Worm (Caenorhabditis elegans) whole organism, L2 larva: ENCODE results near the gene E02C12.10.

ENCODE experiments used
- C34F6.9 ChIP-seq: fragments of 150-350 bp; optimal IDR thresholded peaks from 2 replicates; lab custom pipeline; 2014; ENCODE audit warnings: missing biosample characterization, missing genetic modification characterization
- F13H6.1 ChIP-seq: sonication (generic microtip); optimal IDR thresholded peaks from 2 replicates; lab custom pipeline; 2016; ENCODE audit warnings: missing genetic modification characterization, missing compliant biosample characterization
- R02D3.7 ChIP-seq: fragments of 150-350 bp; optimal IDR thresholded peaks from 2 replicates; lab custom pipeline; 2014; ENCODE audit warnings: missing biosample characterization, missing genetic modification characterization
- Y55F3AM.14 ChIP-seq: fragments of 200-800 bp; sonication (Bioruptor generic); optimal IDR thresholded peaks from 2 replicates; lab custom pipeline; 2018; ENCODE audit warnings: mild to moderate bottlenecking, missing genetic modification characterization, missing compliant biosample characterization
- ZK546.5 ChIP-seq: sonication (generic microtip); optimal IDR thresholded peaks from 2 replicates; lab custom pipeline; 2017; ENCODE audit warnings: missing biosample characterization, missing genetic modification characterization
- alr-1 ChIP-seq: fragments of 150-350 bp; optimal IDR thresholded peaks from 2 replicates; lab custom pipeline; 2014; ENCODE audit warnings: missing biosample characterization, missing genetic modification characterization
- aly-2 ChIP-seq: fragments of 150-350 bp; optimal IDR thresholded peaks from 2 replicates; lab custom pipeline; 2014; ENCODE audit warnings: missing biosample characterization, missing genetic modification characterization
- ama-1 ChIP-seq: fragments of 150-350 bp; optimal IDR thresholded peaks from 2 replicates; lab custom pipeline; 2018; ENCODE audit warnings: inconsistent platforms
- blmp-1 ChIP-seq: sonication (generic microtip); optimal IDR thresholded peaks from 2 replicates; lab custom pipeline; 2017; ENCODE audit warnings: missing genetic modification characterization, mild to moderate bottlenecking, missing compliant biosample characterization, antibody characterized with exemption, moderate library complexity; ENCODE audit not compliant: insufficient read depth
- ceh-16 ChIP-seq: fragments of 150-350 bp; optimal IDR thresholded peaks from 2 replicates; lab custom pipeline; 2014; ENCODE audit warnings: missing biosample characterization, missing genetic modification characterization
- ceh-82 ChIP-seq: fragments of 150-350 bp; optimal IDR thresholded peaks from 2 replicates; lab custom pipeline; 2014; ENCODE audit warnings: missing biosample characterization, missing genetic modification characterization
- crh-2 ChIP-seq: sonication (generic microtip); optimal IDR thresholded peaks from 2 replicates; lab custom pipeline; 2017; ENCODE audit warnings: missing biosample characterization, missing genetic modification characterization
- dmd-4 ChIP-seq: sonication (generic microtip); optimal IDR thresholded peaks from 2 replicates; lab custom pipeline; 2017; ENCODE audit warnings: missing biosample characterization, missing genetic modification characterization
- egl-27 ChIP-seq: sonication (generic microtip); optimal IDR thresholded peaks from 3 replicates; lab custom pipeline; 2017; ENCODE audit warnings: missing biosample characterization, missing genetic modification reagents, missing genetic modification characterization
- elt-1 ChIP-seq: fragments of 150-350 bp; optimal IDR thresholded peaks from 2 replicates; lab custom pipeline; 2014; ENCODE audit warnings: missing biosample characterization, missing genetic modification characterization
- fos-1 ChIP-seq: fragments of 150-350 bp; optimal IDR thresholded peaks from 2 replicates; lab custom pipeline; 2014; ENCODE audit warnings: missing biosample characterization, missing genetic modification characterization
- gmeb-1 ChIP-seq: fragments of 150-350 bp; optimal IDR thresholded peaks from 2 replicates; lab custom pipeline; 2014; ENCODE audit warnings: missing biosample characterization, missing genetic modification characterization
- lin-11 ChIP-seq: fragments of 150-350 bp; sonication (generic microtip); optimal IDR thresholded peaks from 2 replicates; lab custom pipeline; 2014; ENCODE audit warnings: missing biosample characterization, missing genetic modification characterization, inconsistent platforms, mixed read lengths
- lin-13 ChIP-seq: fragments of 150-350 bp; optimal IDR thresholded peaks from 2 replicates; lab custom pipeline; 2014; ENCODE audit warnings: missing biosample characterization, missing genetic modification reagents, missing genetic modification characterization
- lin-39 ChIP-seq: fragments of 150-350 bp; optimal IDR thresholded peaks from 2 replicates; lab custom pipeline; 2014; ENCODE audit warnings: missing biosample characterization, missing genetic modification reagents, missing genetic modification characterization
- lsy-2 ChIP-seq, 2 experiments: fragments of 150-350 bp in 1 of 2; sonication (generic microtip) in 1 of 2; optimal IDR thresholded peaks; 2 replicates each; lab custom pipeline; 2014 to 2017; ENCODE audit warnings: missing biosample characterization in 2 of 2, missing genetic modification characterization in 2 of 2
- mab-5 ChIP-seq: fragments of 150-350 bp; optimal IDR thresholded peaks from 2 replicates; lab custom pipeline; 2014; ENCODE audit warnings: missing biosample characterization, missing genetic modification characterization
- mbf-1 ChIP-seq: sonication (generic microtip); optimal IDR thresholded peaks from 2 replicates; lab custom pipeline; 2017; ENCODE audit warnings: missing biosample characterization, missing genetic modification characterization
- mdl-1 ChIP-seq, 2 experiments: fragments of 150-350 bp in 1 of 2; sonication (generic microtip) in 1 of 2; optimal IDR thresholded peaks; 2 replicates each; lab custom pipeline; 2017; ENCODE audit warnings: missing biosample characterization in 2 of 2, missing genetic modification characterization in 2 of 2
- nhr-10 ChIP-seq: sonication (generic microtip); optimal IDR thresholded peaks from 2 replicates; lab custom pipeline; 2017; ENCODE audit warnings: missing biosample characterization, missing genetic modification characterization
- nhr-11 ChIP-seq: fragments of 150-350 bp; optimal IDR thresholded peaks from 2 replicates; lab custom pipeline; 2014; ENCODE audit warnings: missing biosample characterization, missing genetic modification characterization
- nhr-12 ChIP-seq: fragments of 150-350 bp; optimal IDR thresholded peaks from 2 replicates; lab custom pipeline; 2014; ENCODE audit warnings: missing biosample characterization, missing genetic modification characterization
- nhr-129 ChIP-seq: fragments of 150-350 bp; optimal IDR thresholded peaks from 2 replicates; lab custom pipeline; 2014; ENCODE audit warnings: missing biosample characterization, missing genetic modification characterization
- nhr-21 ChIP-seq: fragments of 150-350 bp; optimal IDR thresholded peaks from 2 replicates; lab custom pipeline; 2014; ENCODE audit warnings: missing biosample characterization, missing genetic modification characterization
- nhr-23 ChIP-seq: fragments of 150-350 bp; optimal IDR thresholded peaks from 2 replicates; lab custom pipeline; 2014; ENCODE audit warnings: missing biosample characterization, missing genetic modification reagents, missing genetic modification characterization
- nhr-237 ChIP-seq: fragments of 150-350 bp; optimal IDR thresholded peaks from 2 replicates; lab custom pipeline; 2014; ENCODE audit warnings: missing biosample characterization, missing genetic modification characterization
- nhr-25 ChIP-seq: fragments of 150-350 bp; sonication (generic microtip); optimal IDR thresholded peaks from 3 replicates; lab custom pipeline; 2014; ENCODE audit warnings: missing biosample characterization, missing genetic modification characterization
- nhr-6 ChIP-seq: fragments of 150-350 bp; optimal IDR thresholded peaks from 2 replicates; lab custom pipeline; 2014; ENCODE audit warnings: missing biosample characterization, missing genetic modification characterization
- nhr-77 ChIP-seq: fragments of 150-350 bp; optimal IDR thresholded peaks from 2 replicates; lab custom pipeline; 2014; ENCODE audit warnings: missing biosample characterization, missing genetic modification characterization
- peb-1 ChIP-seq: fragments of 150-350 bp; optimal IDR thresholded peaks from 2 replicates; lab custom pipeline; 2014; ENCODE audit warnings: missing biosample characterization, missing genetic modification characterization
- sem-4 ChIP-seq: fragments of 150-350 bp; optimal IDR thresholded peaks from 2 replicates; lab custom pipeline; 2014; ENCODE audit warnings: missing biosample characterization, missing genetic modification reagents, missing genetic modification characterization
- skn-1 ChIP-seq: sonication (generic microtip); optimal IDR thresholded peaks from 2 replicates; lab custom pipeline; 2017; ENCODE audit warnings: missing biosample characterization, missing genetic modification characterization
- sma-3 ChIP-seq: sonication (generic microtip); optimal IDR thresholded peaks from 2 replicates; lab custom pipeline; 2016; ENCODE audit warnings: missing genetic modification reagents, missing genetic modification characterization, missing compliant biosample characterization
- sma-9 ChIP-seq, 2 experiments: fragments of 150-350 bp in 1 of 2; sonication (generic microtip) in 1 of 2; optimal IDR thresholded peaks; 2 replicates each; lab custom pipeline; 2014 to 2016; ENCODE audit warnings: missing genetic modification characterization in 2 of 2, mild to moderate bottlenecking in 1 of 2, missing biosample characterization in 1 of 2, missing compliant biosample characterization in 1 of 2, missing genetic modification reagents in 1 of 2, moderate library complexity in 1 of 2
- snpc-4 ChIP-seq: fragments of 150-350 bp; optimal IDR thresholded peaks from 2 replicates; lab custom pipeline; 2014; ENCODE audit warnings: missing biosample characterization, missing genetic modification characterization
- unc-39 ChIP-seq: fragments of 150-350 bp; optimal IDR thresholded peaks from 2 replicates; lab custom pipeline; 2014; ENCODE audit warnings: missing biosample characterization, missing genetic modification characterization
- unc-55 ChIP-seq: fragments of 150-350 bp; sonication (generic microtip); optimal IDR thresholded peaks from 3 replicates; lab custom pipeline; 2014; ENCODE audit warnings: missing biosample characterization, missing genetic modification reagents, missing genetic modification characterization
- unc-62 ChIP-seq: fragments of 150-350 bp; optimal IDR thresholded peaks from 2 replicates; lab custom pipeline; 2014; ENCODE audit warnings: missing biosample characterization, missing genetic modification reagents, missing genetic modification characterization
- zag-1 ChIP-seq: fragments of 150-350 bp; optimal IDR thresholded peaks from 2 replicates; lab custom pipeline; 2014; ENCODE audit warnings: missing biosample characterization, missing genetic modification characterization
- ztf-1 ChIP-seq: fragments of 200-800 bp; sonication (Bioruptor generic); conservative IDR thresholded peaks from 2 replicates; pipeline ENCODE4 v1.3.6; 2022; ENCODE audit warnings: missing genetic modification characterization, missing compliant biosample characterization
- ztf-11 ChIP-seq: sonication (generic microtip); optimal IDR thresholded peaks from 2 replicates; lab custom pipeline; 2017; ENCODE audit warnings: missing biosample characterization, missing genetic modification characterization
- ztf-4 ChIP-seq: fragments of 150-350 bp; optimal IDR thresholded peaks from 2 replicates; lab custom pipeline; 2014; ENCODE audit warnings: missing biosample characterization, missing genetic modification characterization

Gene E02C12.10

DNA sequence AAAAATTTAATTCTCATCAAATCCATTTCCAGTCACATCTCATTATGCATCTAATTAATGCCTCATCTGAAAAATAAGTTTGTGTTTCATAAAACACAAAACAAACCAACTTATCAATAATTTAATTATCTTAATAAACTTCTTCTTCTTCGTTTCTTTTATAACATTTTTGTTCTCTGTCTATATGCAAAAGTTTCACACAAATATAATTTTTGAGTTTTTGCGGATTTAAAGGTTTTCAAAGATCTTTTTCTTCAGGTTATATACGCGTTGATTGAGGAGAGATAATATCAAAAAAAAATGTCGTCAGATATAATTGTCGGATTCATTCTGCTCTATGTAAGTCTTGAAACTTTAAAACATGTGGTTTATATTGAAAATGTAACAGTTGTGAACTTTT, 28.5 kb downstream of the E02C12.10 start, which contains the start of gene srx-47:
Gene srx-47, plus strand, starts transcription at position 301 of the 400 bp plus-strand sequence.
- TF ChIP-seq ama-1 (lab: Kevin White, UChicago) (no peak), mdl-1 (tag; optimal IDR thresholded peaks at IDR 0.05; lab: Kevin White, UChicago) (no peak), unc-55 (GFP tag; lab: Kevin White, UChicago) (no peak)

DNA sequence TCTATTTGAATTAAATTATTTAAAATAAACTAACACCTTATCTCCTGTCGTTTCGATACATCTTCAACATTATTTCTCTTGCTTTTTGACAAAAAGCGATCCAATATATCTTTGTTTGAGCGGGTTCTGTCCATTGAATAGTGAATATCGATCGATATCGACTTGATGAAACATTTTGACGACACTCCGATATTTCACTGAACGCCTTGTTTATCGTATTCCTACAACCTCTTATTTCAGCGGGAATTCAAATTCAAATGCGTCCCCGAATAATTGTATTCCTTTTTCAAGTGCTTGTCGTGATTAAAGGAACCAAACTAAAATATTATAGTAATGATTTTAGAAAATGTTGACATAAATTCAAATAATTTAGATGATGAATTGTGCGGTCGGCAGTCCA, 31.4 kb downstream of the E02C12.10 start, which contains the start of the genes K07B1.7 and try-5:
Gene K07B1.7, minus strand, starts transcription at position 159 of the 400 bp plus-strand sequence.
Gene try-5, plus strand, starts transcription at position 241 of the 400 bp plus-strand sequence.
- TF ChIP-seq mdl-1 (tag; optimal IDR thresholded peaks at IDR 0.05; lab: Kevin White, UChicago) (no peak), sem-4 (tag; lab: Kevin White, UChicago) (no peak), nhr-23 (tag; lab: Kevin White, UChicago) (no peak), R02D3.7 (tag; lab: Kevin White, UChicago) (peak; percentile 88), nhr-21 (tag; lab: Kevin White, UChicago) (peak; percentile 57), ZK546.5 (tag; lab: Kevin White, UChicago) (no peak), peb-1 (tag; lab: Kevin White, UChicago) (no peak), F13H6.1 (tag; lab: Kevin White, UChicago) (no peak), mab-5 (tag; lab: Kevin White, UChicago) (no peak), fos-1 (peak; percentile 7), sma-9 (GFP tag; optimal IDR thresholded peaks at IDR 0.05; lab: Kevin White, UChicago) (peak; percentile 18), sma-9 (tag; optimal IDR thresholded peaks at IDR 0.05; lab: Kevin White, UChicago) (no peak), ceh-16 (tag; lab: Kevin White, UChicago) (no peak), elt-1 (no peak), nhr-77 (no peak), ama-1 (lab: Kevin White, UChicago) (peak; percentile 64), zag-1 (no peak), nhr-25 (no peak), crh-2 (tag; lab: Kevin White, UChicago) (peak; percentile 53), lin-39 (tag; lab: Kevin White, UChicago) (no peak), Y55F3AM.14 (GFP tag; lab: Kevin White, UChicago) (no peak), mbf-1 (tag; lab: Kevin White, UChicago) (no peak), C34F6.9 (tag; lab: Kevin White, UChicago) (peak; percentile 83), alr-1 (tag; lab: Kevin White, UChicago) (no peak), ceh-82 (tag; lab: Kevin White, UChicago) (no peak), gmeb-1 (tag; lab: Kevin White, UChicago) (peak; percentile 95), unc-39 (tag; lab: Kevin White, UChicago) (no peak), lsy-2 (tag; optimal IDR thresholded peaks at IDR 0.05; lab: Kevin White, UChicago) (peak in 1 of 2 experiments; percentile 80), unc-55 (GFP tag; lab: Kevin White, UChicago) (peak; percentile 94), skn-1 (no peak), ztf-4 (tag; lab: Kevin White, UChicago) (no peak), snpc-4 (tag; lab: Kevin White, UChicago) (no peak), nhr-11 (tag; lab: Kevin White, UChicago) (no peak), lin-11 (tag; lab: Kevin White, UChicago) (no peak), blmp-1 (tag; lab: Kevin White, UChicago) (no peak), ztf-1 (GFP tag; lab: Robert Waterston, UW) (no peak), nhr-10 (tag; lab: Kevin White, UChicago) (no peak), unc-62 (GFP tag; lab: Kevin White, UChicago) (no peak), lin-13 (GFP tag; lab: Kevin White, UChicago) (peak; percentile 26), nhr-237 (tag; lab: Kevin White, UChicago) (no peak), nhr-6 (tag; lab: Kevin White, UChicago) (peak; percentile 29), sma-3 (peak; percentile 36), egl-27 (tag; lab: Kevin White, UChicago) (peak; percentile 29), ztf-11 (tag; lab: Kevin White, UChicago) (no peak), aly-2 (tag; lab: Kevin White, UChicago) (no peak), nhr-12 (tag; lab: Kevin White, UChicago) (no peak), dmd-4 (tag; lab: Kevin White, UChicago) (no peak), nhr-129 (tag; lab: Kevin White, UChicago) (peak; percentile 79)
- TF ChIP-seq, all 48 proteins: peak for 15
